Fruit fly (Drosophila melanogaster) whole organism, wandering third instar larva: ENCODE data around the gene CG11555.

ENCODE experiments used
- Abd-B ChIP-seq: fragments of >200 bp; optimal IDR thresholded peaks from 2 replicates; lab custom pipeline; 2017; ENCODE audit warnings: missing biosample characterization, missing genetic modification characterization
- HLH106 ChIP-seq: fragments of 200-800 bp; optimal IDR thresholded peaks from 3 replicates; lab custom pipeline; 2019; ENCODE audit warnings: missing biosample characterization, mild to moderate bottlenecking, missing genetic modification characterization, moderate library complexity
- Myc ChIP-seq: fragments of >200 bp; optimal IDR thresholded peaks from 2 replicates; lab custom pipeline; 2017
- h ChIP-seq: fragments of 200-800 bp; sonication (Bioruptor generic); optimal IDR thresholded peaks from 3 replicates; lab custom pipeline; 2016; ENCODE audit warnings: missing biosample characterization, mild to moderate bottlenecking, missing genetic modification characterization
- pan ChIP-seq: fragments of >200 bp; optimal IDR thresholded peaks from 2 replicates; lab custom pipeline; 2017
- psq ChIP-seq: fragments of 200-800 bp; sonication (Bioruptor generic); optimal IDR thresholded peaks from 3 replicates; lab custom pipeline; 2017; ENCODE audit warnings: missing biosample characterization, mild to moderate bottlenecking, missing genetic modification characterization, moderate library complexity

dm6 chr2L:225386-225682 lies 48.3 kb upstream of the CG11555 start:
- TF ChIP-seq Abd-B (GFP tag; lab: Kevin White, UChicago) (no peak), h (GFP tag; lab: Kevin White, UChicago) (no peak), psq (GFP tag; lab: Kevin White, UChicago) (no peak), pan (lab: Kevin White, UChicago) (no peak), Myc (lab: Kevin White, UChicago) (no peak), HLH106 (tag; lab: Kevin White, UChicago) (no peak)
